Fruit fly (Drosophila melanogaster) whole organism, embryonic: ENCODE data around the gene CG7140.

Experiments
- B-H2 ChIP-seq: fragments of 200-800 bp; sonication (Bioruptor generic); optimal IDR thresholded peaks from 2 replicates; lab custom pipeline; 2018; ENCODE audit warnings: missing biosample characterization, mild to moderate bottlenecking, missing genetic modification characterization
- CG11723 ChIP-seq: fragments of 200-800 bp; sonication (Bioruptor generic); optimal IDR thresholded peaks from 2 replicates; lab custom pipeline; 2017; ENCODE audit warnings: missing biosample characterization, mild to moderate bottlenecking, missing genetic modification characterization
- CG12236 ChIP-seq: fragments of 200-800 bp; sonication (Bioruptor generic); optimal IDR thresholded peaks from 2 replicates; lab custom pipeline; 2016; ENCODE audit warnings: missing biosample characterization, missing genetic modification characterization
- CG12299 ChIP-seq: fragments of 200-800 bp; sonication (Bioruptor generic); optimal IDR thresholded peaks from 2 replicates; lab custom pipeline; 2018; ENCODE audit warnings: missing biosample characterization, mild to moderate bottlenecking, missing genetic modification characterization
- CG1233 ChIP-seq: fragments of 200-800 bp; sonication (Bioruptor generic); optimal IDR thresholded peaks from 4 replicates; lab custom pipeline; 2018; ENCODE audit warnings: missing biosample characterization, mild to moderate bottlenecking, missing genetic modification characterization
- CG14860 ChIP-seq: fragments of 200-800 bp; sonication (Bioruptor generic); IDR thresholded peaks from 3 replicates; pipeline ENCODE4 v1.3.6; 2022; ENCODE audit warnings: missing biosample characterization, missing genetic modification characterization; ENCODE audit not compliant: partially characterized antibody
- CG15479 ChIP-seq: fragments of 200-800 bp; sonication (Bioruptor generic); optimal IDR thresholded peaks from 3 replicates; lab custom pipeline; 2019; ENCODE audit warnings: missing biosample characterization, mild to moderate bottlenecking, missing genetic modification characterization, moderate library complexity
- CG17359 ChIP-seq: fragments of 200-800 bp; sonication (Bioruptor generic); optimal IDR thresholded peaks from 3 replicates; lab custom pipeline; 2018; ENCODE audit warnings: missing biosample characterization, mild to moderate bottlenecking, missing genetic modification characterization, moderate library complexity
- CG3847 ChIP-seq: fragments of 200-800 bp; sonication (Bioruptor generic); IDR thresholded peaks from 2 replicates; pipeline ENCODE4 v1.3.6; 2022; ENCODE audit warnings: missing biosample characterization, missing genetic modification characterization
- CG4404 ChIP-seq: fragments of 200-800 bp; sonication (Bioruptor generic); IDR thresholded peaks from 2 replicates; pipeline ENCODE4 v1.3.6; 2022; ENCODE audit warnings: missing biosample characterization, missing genetic modification characterization
- CG7271 ChIP-seq: fragments of 200-800 bp; sonication (Bioruptor generic); optimal IDR thresholded peaks from 2 replicates; lab custom pipeline; 2018; ENCODE audit warnings: missing biosample characterization, mild to moderate bottlenecking, missing genetic modification characterization, moderate library complexity
- CG7357 ChIP-seq: fragments of 200-800 bp; sonication (Bioruptor generic); IDR thresholded peaks from 3 replicates; pipeline ENCODE4 v1.3.6; 2022; ENCODE audit warnings: missing biosample characterization, missing genetic modification characterization
- CG7372 ChIP-seq: fragments of 200-800 bp; sonication (Bioruptor generic); IDR thresholded peaks from 2 replicates; pipeline ENCODE4 v1.3.6; 2022; ENCODE audit warnings: missing biosample characterization, missing genetic modification characterization
- CG7839 ChIP-seq: fragments of 200-800 bp; sonication (Bioruptor generic); optimal IDR thresholded peaks from 3 replicates; lab custom pipeline; 2018; ENCODE audit warnings: missing biosample characterization, mild to moderate bottlenecking, missing genetic modification characterization, moderate library complexity
- CG7928 ChIP-seq: fragments of 200-800 bp; sonication (Bioruptor generic); optimal IDR thresholded peaks from 2 replicates; lab custom pipeline; 2017; ENCODE audit warnings: missing biosample characterization, mild to moderate bottlenecking, missing genetic modification characterization
- CG8944 ChIP-seq: fragments of 200-800 bp; sonication (Bioruptor generic); optimal IDR thresholded peaks from 3 replicates; lab custom pipeline; 2016; ENCODE audit warnings: missing biosample characterization, missing genetic modification characterization
- CG9797 ChIP-seq: fragments of 200-800 bp; sonication (Bioruptor generic); optimal IDR thresholded peaks from 3 replicates; lab custom pipeline; 2018; ENCODE audit warnings: missing biosample characterization, mild to moderate bottlenecking, missing genetic modification characterization
- CG9932 ChIP-seq: fragments of 200-800 bp; sonication (Bioruptor generic); IDR thresholded peaks from 2 replicates; pipeline ENCODE4 v1.3.6; 2022; ENCODE audit warnings: missing biosample characterization, missing genetic modification characterization
- E2f1 ChIP-seq: fragments of 200-800 bp; sonication (Bioruptor generic); IDR thresholded peaks from 2 replicates; pipeline ENCODE4 v1.3.6; 2022; ENCODE audit warnings: missing biosample characterization, missing genetic modification characterization
- Ets97D ChIP-seq: fragments of 200-800 bp; sonication (Bioruptor generic); optimal IDR thresholded peaks from 3 replicates; lab custom pipeline; 2016; ENCODE audit warnings: missing biosample characterization, missing genetic modification characterization
- HmgZ ChIP-seq: fragments of 200-800 bp; sonication (Bioruptor generic); optimal IDR thresholded peaks from 2 replicates; lab custom pipeline; 2018; ENCODE audit warnings: missing biosample characterization, mild to moderate bottlenecking, missing genetic modification characterization
- Hmr ChIP-seq: fragments of 200-800 bp; sonication (Bioruptor generic); optimal IDR thresholded peaks from 3 replicates; lab custom pipeline; 2017; ENCODE audit warnings: mild to moderate bottlenecking, missing biosample characterization, missing genetic modification reagents, missing genetic modification characterization
- Meics ChIP-seq: fragments of 200-800 bp; sonication (Bioruptor generic); optimal IDR thresholded peaks from 2 replicates; lab custom pipeline; 2017; ENCODE audit warnings: missing biosample characterization, mild to moderate bottlenecking, missing genetic modification characterization
- Rx ChIP-seq: fragments of 200-800 bp; sonication (Bioruptor generic); IDR thresholded peaks from 2 replicates; pipeline ENCODE4 v1.3.6; 2022; ENCODE audit warnings: missing biosample characterization, missing genetic modification characterization
- ato ChIP-seq: fragments of 200-800 bp; sonication (Bioruptor generic); IDR thresholded peaks from 2 replicates; pipeline ENCODE4 v1.3.6; 2022; ENCODE audit warnings: missing biosample characterization, missing genetic modification characterization; ENCODE audit not compliant: partially characterized antibody
- bbx ChIP-seq: fragments of 200-800 bp; sonication (Bioruptor generic); IDR thresholded peaks from 2 replicates; pipeline ENCODE4 v1.3.6; 2022; ENCODE audit warnings: missing biosample characterization, missing genetic modification characterization; ENCODE audit not compliant: partially characterized antibody
- btn ChIP-seq: fragments of 200-800 bp; sonication (Bioruptor generic); optimal IDR thresholded peaks from 2 replicates; lab custom pipeline; 2016; ENCODE audit warnings: missing biosample characterization, missing genetic modification characterization
- chif ChIP-seq, 2 experiments: fragments of 200-800 bp; sonication (Bioruptor generic); optimal IDR thresholded peaks; 3 replicates each; lab custom pipeline; 2016; ENCODE audit warnings: missing biosample characterization in 2 of 2, missing genetic modification characterization in 2 of 2
- crol ChIP-seq: fragments of 200-800 bp; sonication (Bioruptor generic); IDR thresholded peaks from 2 replicates; pipeline ENCODE4 v1.3.6; 2022; ENCODE audit warnings: missing biosample characterization, missing genetic modification characterization
- da ChIP-seq: fragments of 200-800 bp; sonication (Bioruptor generic); optimal IDR thresholded peaks from 2 replicates; lab custom pipeline; 2016; ENCODE audit warnings: missing biosample characterization, missing genetic modification characterization
- dati ChIP-seq: fragments of 200-800 bp; sonication (Bioruptor generic); IDR thresholded peaks from 2 replicates; pipeline ENCODE4 v1.3.6; 2022; ENCODE audit warnings: missing biosample characterization, missing genetic modification characterization
- ems ChIP-seq: fragments of 200-800 bp; sonication (Bioruptor generic); optimal IDR thresholded peaks from 3 replicates; lab custom pipeline; 2016; ENCODE audit warnings: missing biosample characterization, missing genetic modification characterization
- en ChIP-seq: fragments of 200-800 bp; sonication (Bioruptor generic); optimal IDR thresholded peaks from 2 replicates; lab custom pipeline; 2016; ENCODE audit warnings: missing biosample characterization, missing genetic modification characterization
- ewg ChIP-seq: fragments of 200-800 bp; sonication (Bioruptor generic); optimal IDR thresholded peaks from 3 replicates; lab custom pipeline; 2017; ENCODE audit warnings: mild to moderate bottlenecking, missing biosample characterization, missing genetic modification reagents, missing genetic modification characterization
- gce ChIP-seq: fragments of 200-800 bp; sonication (Bioruptor generic); IDR thresholded peaks from 3 replicates; pipeline ENCODE4 v1.3.6; 2022; ENCODE audit warnings: missing biosample characterization, missing genetic modification characterization
- gcm2 ChIP-seq: fragments of 200-800 bp; sonication (Bioruptor generic); optimal IDR thresholded peaks from 2 replicates; lab custom pipeline; 2016; ENCODE audit warnings: missing biosample characterization, missing genetic modification characterization
- hth ChIP-seq: fragments of >200 bp; optimal IDR thresholded peaks from 2 replicates; lab custom pipeline; 2017; ENCODE audit warnings: inconsistent platforms
- ind ChIP-seq: fragments of 200-800 bp; sonication (Bioruptor generic); optimal IDR thresholded peaks from 3 replicates; lab custom pipeline; 2016; ENCODE audit warnings: missing biosample characterization, missing genetic modification characterization
- kni ChIP-seq: fragments of 200-800 bp; sonication (Bioruptor generic); optimal IDR thresholded peaks from 3 replicates; lab custom pipeline; 2017; ENCODE audit warnings: mild to moderate bottlenecking, missing biosample characterization, missing genetic modification reagents, missing genetic modification characterization
- odd ChIP-seq: fragments of 200-800 bp; sonication (Bioruptor generic); optimal IDR thresholded peaks from 2 replicates; lab custom pipeline; 2017; ENCODE audit warnings: missing biosample characterization, mild to moderate bottlenecking, missing genetic modification characterization
- phol ChIP-seq: fragments of 200-800 bp; sonication (Bioruptor generic); optimal IDR thresholded peaks from 3 replicates; lab custom pipeline; 2018; ENCODE audit warnings: missing biosample characterization, mild to moderate bottlenecking, missing genetic modification characterization, moderate library complexity
- pita ChIP-seq: fragments of 200-800 bp; sonication (Bioruptor generic); optimal IDR thresholded peaks from 2 replicates; lab custom pipeline; 2017; ENCODE audit warnings: missing biosample characterization, mild to moderate bottlenecking, missing genetic modification characterization
- prd ChIP-seq, 3 experiments: fragments of >200 bp in 2 of 3; fragments of 200-800 bp in 1 of 3; sonication (Bioruptor generic) in 1 of 3; optimal IDR thresholded peaks in 2 of 3; IDR thresholded peaks in 1 of 3; 2 replicates in 2 of 3; 3 replicates in 1 of 3; pipeline versions ENCODE4 v1.3.6 to Lab custom; 2017 to 2022; ENCODE audit warnings: missing biosample characterization in 1 of 3, missing genetic modification characterization in 1 of 3
- sens-2 ChIP-seq: fragments of 200-800 bp; sonication (Bioruptor generic); IDR thresholded peaks from 2 replicates; pipeline ENCODE4 v1.3.6; 2022; ENCODE audit warnings: missing biosample characterization, missing genetic modification characterization
- sqz ChIP-seq: fragments of 200-800 bp; sonication (Bioruptor generic); optimal IDR thresholded peaks from 3 replicates; lab custom pipeline; 2018; ENCODE audit warnings: missing biosample characterization, mild to moderate bottlenecking, missing genetic modification characterization
- tin ChIP-seq: fragments of 200-800 bp; sonication (Bioruptor generic); optimal IDR thresholded peaks from 3 replicates; lab custom pipeline; 2016; ENCODE audit warnings: missing biosample characterization, missing genetic modification characterization
- tio ChIP-seq: fragments of 200-800 bp; sonication (Bioruptor generic); optimal IDR thresholded peaks from 2 replicates; lab custom pipeline; 2017; ENCODE audit warnings: missing biosample characterization, missing genetic modification characterization, inconsistent platforms
- toy ChIP-seq: fragments of 200-800 bp; sonication (Bioruptor generic); IDR thresholded peaks from 2 replicates; pipeline ENCODE4 v1.3.6; 2022; ENCODE audit warnings: missing biosample characterization, missing genetic modification characterization
- trh ChIP-seq: fragments of 200-800 bp; sonication (Bioruptor generic); optimal IDR thresholded peaks from 2 replicates; lab custom pipeline; 2016; ENCODE audit warnings: missing biosample characterization, missing genetic modification characterization
- unc-4 ChIP-seq: fragments of 200-800 bp; sonication (Bioruptor generic); IDR thresholded peaks from 2 replicates; pipeline ENCODE4 v1.3.6; 2022; ENCODE audit warnings: missing biosample characterization, missing genetic modification characterization; ENCODE audit not compliant: partially characterized antibody
- yki ChIP-seq: fragments of >200 bp; optimal IDR thresholded peaks from 3 replicates; lab custom pipeline; 2018
- zen2 ChIP-seq: fragments of 200-800 bp; sonication (Bioruptor generic); IDR thresholded peaks from 3 replicates; pipeline ENCODE4 v1.3.6; 2022; ENCODE audit warnings: missing biosample characterization, missing genetic modification characterization; ENCODE audit not compliant: partially characterized antibody

Gene CG7140

dm6 chr3L:22065694-22066093 lies 37.6 kb upstream of the CG7140 start, which contains the start of gene CG14561 (continued):
- TF ChIP-seq ato, result peak; percentile 84
- TF ChIP-seq prd (optimal IDR thresholded peaks at IDR 0.05; lab: Kevin White, UChicago), result no peak
- TF ChIP-seq prd (GFP tag; IDR thresholded peaks at IDR 0.05; lab: Robert Waterston, UW), result peak; percentile 26; the same call in 1 of the 3 replicates
- no peak for TF ChIP-seq ems (GFP tag; lab: Kevin White, UChicago)
- TF ChIP-seq toy (GFP tag; lab: Robert Waterston, UW), result no peak
- peak in 1 of 2 experiments; percentile 39 for TF ChIP-seq chif (GFP tag; optimal IDR thresholded peaks at IDR 0.05; lab: Kevin White, UChicago)
- no peak for TF ChIP-seq hth
- no peak for TF ChIP-seq pita (GFP tag; lab: Kevin White, UChicago)
- TF ChIP-seq Meics (GFP tag; lab: Kevin White, UChicago), result peak; percentile 81
- TF ChIP-seq Ets97D (GFP tag; lab: Kevin White, UChicago), result peak; percentile 79
- TF ChIP-seq ind (GFP tag; lab: Kevin White, UChicago), result no peak
- TF ChIP-seq da (GFP tag; lab: Kevin White, UChicago), result no peak
- no peak for TF ChIP-seq dati (GFP tag; lab: Robert Waterston, UW)
- TF ChIP-seq gcm2 (GFP tag; lab: Kevin White, UChicago), result no peak
- TF ChIP-seq Rx (GFP tag; lab: Robert Waterston, UW), result no peak
- peak; percentile 3 for TF ChIP-seq yki (lab: Kevin White, UChicago)
- TF ChIP-seq phol (tag; lab: Kevin White, UChicago), result peak; percentile 52
- TF ChIP-seq CG1233, result no peak
- TF ChIP-seq CG7357 (GFP tag; lab: Robert Waterston, UW), result no peak
- TF ChIP-seq tio (GFP tag; lab: Kevin White, UChicago), result no peak
- TF ChIP-seq btn, result no peak
- TF ChIP-seq CG15479 (GFP tag; lab: Kevin White, UChicago), result no peak
- TF ChIP-seq B-H2, result peak; percentile 13
- TF ChIP-seq ewg (GFP tag; lab: Kevin White, UChicago), result no peak
- TF ChIP-seq CG9797 (GFP tag; lab: Kevin White, UChicago), result peak; percentile 45
- TF ChIP-seq CG7372 (GFP tag; lab: Robert Waterston, UW), result no peak
- TF ChIP-seq trh (GFP tag; lab: Kevin White, UChicago), result no peak
- peak; percentile 87 for TF ChIP-seq zen2 (GFP tag; lab: Robert Waterston, UW)
- TF ChIP-seq CG11723 (GFP tag; lab: Kevin White, UChicago), result no peak
- TF ChIP-seq HmgZ (tag; lab: Kevin White, UChicago), result peak; percentile 39
- TF ChIP-seq bbx (GFP tag; lab: Robert Waterston, UW), result peak; percentile 96
- TF ChIP-seq gce (GFP tag; lab: Robert Waterston, UW), result no peak
- no peak for TF ChIP-seq CG17359 (tag; lab: Kevin White, UChicago)
- TF ChIP-seq CG7839 (tag; lab: Kevin White, UChicago), result no peak
- no peak for TF ChIP-seq sqz (GFP tag; lab: Kevin White, UChicago)
- no peak for TF ChIP-seq E2f1 (GFP tag; lab: Robert Waterston, UW)
- no peak for TF ChIP-seq CG12299 (tag; lab: Kevin White, UChicago)
- TF ChIP-seq crol (GFP tag; lab: Robert Waterston, UW), result no peak
- no peak for TF ChIP-seq CG4404 (GFP tag; lab: Robert Waterston, UW)
- no peak for TF ChIP-seq CG8944
- no peak for TF ChIP-seq CG12236 (GFP tag; lab: Kevin White, UChicago)
- TF ChIP-seq odd (GFP tag; lab: Kevin White, UChicago), result no peak
- TF ChIP-seq kni (GFP tag; lab: Kevin White, UChicago), result no peak
- TF ChIP-seq sens-2 (GFP tag; lab: Robert Waterston, UW), result no peak
- TF ChIP-seq CG7928 (GFP tag; lab: Kevin White, UChicago), result no peak
- peak; percentile 33; the same call in 1 of the 2 replicates for TF ChIP-seq CG3847 (GFP tag; lab: Robert Waterston, UW)
- peak; percentile 92 for TF ChIP-seq CG14860
- peak; percentile 22 for TF ChIP-seq Hmr
- peak; percentile 72 for TF ChIP-seq CG9932
- peak; percentile 34 for TF ChIP-seq tin (GFP tag; lab: Kevin White, UChicago)
- no peak for TF ChIP-seq CG7271 (tag; lab: Kevin White, UChicago)
- TF ChIP-seq unc-4 (GFP tag; lab: Robert Waterston, UW), result peak; percentile 90
- TF ChIP-seq en (GFP tag; lab: Kevin White, UChicago), result no peak
